Worm (Caenorhabditis elegans) whole organism, midembryonic: ENCODE data around the gene chil-17.

Source experiments
- T22C8.4 ChIP-seq: fragments of 200-800 bp; sonication (Bioruptor generic); IDR thresholded peaks from 2 replicates; pipeline ENCODE4 v1.3.6; 2022; ENCODE audit warnings: missing genetic modification characterization, missing compliant biosample characterization
- cog-1 ChIP-seq: sonication (generic microtip); optimal IDR thresholded peaks from 2 replicates; lab custom pipeline; 2016; ENCODE audit warnings: missing genetic modification characterization, missing compliant biosample characterization
- flt-1 ChIP-seq: fragments of 200-800 bp; sonication (Bioruptor generic); IDR thresholded peaks from 2 replicates; pipeline ENCODE4 v1.3.6; 2022; ENCODE audit warnings: missing genetic modification characterization, missing compliant biosample characterization
- klf-2 ChIP-seq: fragments of 200-800 bp; sonication (Bioruptor generic); conservative IDR thresholded peaks from 2 replicates; pipeline ENCODE4 v1.3.6; 2022; ENCODE audit warnings: missing genetic modification reagents, missing genetic modification characterization, missing compliant biosample characterization
- med-1 ChIP-seq: sonication (generic microtip); optimal IDR thresholded peaks from 2 replicates; lab custom pipeline; 2017; ENCODE audit warnings: missing genetic modification characterization, mild to moderate bottlenecking, missing compliant biosample characterization, antibody characterized with exemption, missing genetic modification reagents; ENCODE audit not compliant: insufficient read depth
- ref-1 ChIP-seq: fragments of 200-800 bp; sonication (Bioruptor generic); conservative IDR thresholded peaks from 2 replicates; pipeline ENCODE4 v1.3.6; 2022; ENCODE audit warnings: missing genetic modification reagents, missing genetic modification characterization, missing compliant biosample characterization
- tab-1 ChIP-seq: fragments of 200-800 bp; sonication (Bioruptor generic); IDR thresholded peaks from 2 replicates; pipeline ENCODE4 v1.3.6; 2022; ENCODE audit warnings: missing genetic modification characterization, missing compliant biosample characterization
- ztf-23 ChIP-seq: fragments of 200-800 bp; sonication (Bioruptor generic); IDR thresholded peaks from 2 replicates; pipeline ENCODE4 v1.3.6; 2022; ENCODE audit warnings: missing genetic modification reagents, missing genetic modification characterization, missing compliant biosample characterization
- ztf-29 ChIP-seq: fragments of 200-800 bp; sonication (Bioruptor generic); IDR thresholded peaks from 2 replicates; pipeline ENCODE4 v1.3.6; 2022; ENCODE audit warnings: missing genetic modification reagents, missing genetic modification characterization, missing compliant biosample characterization

The chil-17 gene

ce11 chrII:9440060-9440459 lies at the start of gene chil-17:
TSS of gene chil-17 (minus strand) at chrII:9440160.
- TF ChIP-seq T22C8.4 (GFP tag; lab: Robert Waterston, UW), result no peak
- TF ChIP-seq klf-2 (GFP tag; lab: Robert Waterston, UW), result no peak
- TF ChIP-seq ztf-23 (GFP tag; lab: Robert Waterston, UW), result no peak
- no peak for TF ChIP-seq med-1 (GFP tag; lab: Kevin White, UChicago)
- TF ChIP-seq ztf-29 (GFP tag; lab: Robert Waterston, UW), result no peak
- TF ChIP-seq flt-1 (GFP tag; lab: Robert Waterston, UW), result no peak
- no peak for TF ChIP-seq cog-1 (tag; lab: Kevin White, UChicago)
- no peak for TF ChIP-seq tab-1 (GFP tag; lab: Robert Waterston, UW)

ce11 chrII:9487337-9487950 lies 47.5 kb upstream of the chil-17 start, which contains the start of gene T19H5.4:
TSS of gene T19H5.4 (minus strand) at chrII:9487387.
- no peak for TF ChIP-seq ztf-29 (GFP tag; lab: Robert Waterston, UW)
- no peak for TF ChIP-seq cog-1 (tag; lab: Kevin White, UChicago)
- TF ChIP-seq ztf-23 (GFP tag; lab: Robert Waterston, UW), result no peak
- no peak for TF ChIP-seq med-1 (GFP tag; lab: Kevin White, UChicago)
- no peak for TF ChIP-seq klf-2 (GFP tag; lab: Robert Waterston, UW)
- no peak for TF ChIP-seq flt-1 (GFP tag; lab: Robert Waterston, UW)
- no peak for TF ChIP-seq T22C8.4 (GFP tag; lab: Robert Waterston, UW)
- TF ChIP-seq ref-1 (GFP tag; lab: Robert Waterston, UW), result no peak; the same call in 1 of the 2 replicates
- TF ChIP-seq tab-1 (GFP tag; lab: Robert Waterston, UW), result no peak

ce11 chrII:9485081-9485730 lies 45.2 kb upstream of the chil-17 start:
- no peak for TF ChIP-seq flt-1 (GFP tag; lab: Robert Waterston, UW)
- TF ChIP-seq ref-1 (GFP tag; lab: Robert Waterston, UW), result no peak
- no peak for TF ChIP-seq klf-2 (GFP tag; lab: Robert Waterston, UW)
- no peak for TF ChIP-seq cog-1 (tag; lab: Kevin White, UChicago)
- TF ChIP-seq tab-1 (GFP tag; lab: Robert Waterston, UW), result no peak
- no peak for TF ChIP-seq ztf-23 (GFP tag; lab: Robert Waterston, UW)
- TF ChIP-seq T22C8.4 (GFP tag; lab: Robert Waterston, UW), result no peak
- TF ChIP-seq med-1 (GFP tag; lab: Kevin White, UChicago), result no peak
- no peak for TF ChIP-seq ztf-29 (GFP tag; lab: Robert Waterston, UW)

ce11 chrII:9483342-9483741 lies 43.4 kb upstream of the chil-17 start:
- TF ChIP-seq ztf-29 (GFP tag; lab: Robert Waterston, UW) (no peak), med-1 (GFP tag; lab: Kevin White, UChicago) (no peak), cog-1 (tag; lab: Kevin White, UChicago) (no peak), klf-2 (GFP tag; lab: Robert Waterston, UW) (no peak), flt-1 (GFP tag; lab: Robert Waterston, UW) (no peak), T22C8.4 (GFP tag; lab: Robert Waterston, UW) (no peak), ref-1 (GFP tag; lab: Robert Waterston, UW) (no peak), tab-1 (GFP tag; lab: Robert Waterston, UW) (no peak), ztf-23 (GFP tag; lab: Robert Waterston, UW) (no peak)

ce11 chrII:9482529-9482928 lies 42.6 kb upstream of the chil-17 start:
- no peak for TF ChIP-seq T22C8.4 (GFP tag; lab: Robert Waterston, UW)
- TF ChIP-seq tab-1 (GFP tag; lab: Robert Waterston, UW), result no peak
- no peak for TF ChIP-seq med-1 (GFP tag; lab: Kevin White, UChicago)
- TF ChIP-seq cog-1 (tag; lab: Kevin White, UChicago), result no peak
- no peak for TF ChIP-seq ref-1 (GFP tag; lab: Robert Waterston, UW)
- no peak for TF ChIP-seq flt-1 (GFP tag; lab: Robert Waterston, UW)
- no peak for TF ChIP-seq klf-2 (GFP tag; lab: Robert Waterston, UW)
- TF ChIP-seq ztf-23 (GFP tag; lab: Robert Waterston, UW), result no peak
- no peak for TF ChIP-seq ztf-29 (GFP tag; lab: Robert Waterston, UW)

ce11 chrII:9481427-9481826 lies 41.5 kb upstream of the chil-17 start:
- TF ChIP-seq cog-1 (tag; lab: Kevin White, UChicago) (no peak), ztf-23 (GFP tag; lab: Robert Waterston, UW) (no peak)

- TF ChIP-seq ztf-23 (GFP tag; lab: Robert Waterston, UW), result no peak
- no peak for TF ChIP-seq cog-1 (tag; lab: Kevin White, UChicago)
- no peak for TF ChIP-seq ref-1 (GFP tag; lab: Robert Waterston, UW)
- TF ChIP-seq ztf-29 (GFP tag; lab: Robert Waterston, UW), result no peak
- no peak for TF ChIP-seq flt-1 (GFP tag; lab: Robert Waterston, UW)
- no peak for TF ChIP-seq med-1 (GFP tag; lab: Kevin White, UChicago)
- no peak for TF ChIP-seq klf-2 (GFP tag; lab: Robert Waterston, UW)
- no peak for TF ChIP-seq tab-1 (GFP tag; lab: Robert Waterston, UW)
- TF ChIP-seq T22C8.4 (GFP tag; lab: Robert Waterston, UW), result no peak
Measured at ce11 chrII:9480006-9480405, 40.0 kb upstream of the chil-17 start, which contains the start of gene T19H5.7. TSS of gene T19H5.7 (minus strand) at chrII:9480106.

- TF ChIP-seq T22C8.4 (GFP tag; lab: Robert Waterston, UW) (no peak), ref-1 (GFP tag; lab: Robert Waterston, UW) (no peak), med-1 (GFP tag; lab: Kevin White, UChicago) (no peak), ztf-23 (GFP tag; lab: Robert Waterston, UW) (no peak), cog-1 (tag; lab: Kevin White, UChicago) (no peak), ztf-29 (GFP tag; lab: Robert Waterston, UW) (no peak), klf-2 (GFP tag; lab: Robert Waterston, UW) (no peak)
Measured at ce11 chrII:9477567-9477966, 37.6 kb upstream of the chil-17 start, which contains the start of gene chil-27. TSS of gene chil-27 (plus strand) at chrII:9477867.
